Worm (Caenorhabditis elegans) whole organism, late embryonic: Measurements from ENCODE around the gene imp-3.

Experiments used
- ceh-18 ChIP-seq: sonication (generic microtip); optimal IDR thresholded peaks from 2 replicates; lab custom pipeline; 2016; ENCODE audit warnings: missing genetic modification characterization, missing compliant biosample characterization
- elt-2 ChIP-seq: sonication (generic microtip); optimal IDR thresholded peaks from 2 replicates; lab custom pipeline; 2016; ENCODE audit warnings: missing genetic modification reagents, missing genetic modification characterization, missing compliant biosample characterization
- fax-1 ChIP-seq: sonication (generic microtip); optimal IDR thresholded peaks from 2 replicates; lab custom pipeline; 2016; ENCODE audit warnings: missing genotype, missing genetic modification characterization, missing compliant biosample characterization
- gmeb-2 ChIP-seq: sonication (generic microtip); optimal IDR thresholded peaks from 2 replicates; lab custom pipeline; 2016; ENCODE audit warnings: missing genetic modification characterization, inconsistent platforms, missing compliant biosample characterization
- hlh-15 ChIP-seq: sonication (generic microtip); optimal IDR thresholded peaks from 2 replicates; lab custom pipeline; 2016; ENCODE audit warnings: missing genetic modification characterization, missing compliant biosample characterization
- mec-3 ChIP-seq: sonication (generic microtip); optimal IDR thresholded peaks from 2 replicates; lab custom pipeline; 2016; ENCODE audit warnings: borderline replicate concordance, missing genetic modification characterization, missing compliant biosample characterization
- nhr-11 ChIP-seq: fragments of 150-350 bp; optimal IDR thresholded peaks from 2 replicates; lab custom pipeline; 2014; ENCODE audit warnings: missing biosample characterization, missing genetic modification characterization
- pag-3 ChIP-seq: sonication (generic microtip); optimal IDR thresholded peaks from 2 replicates; lab custom pipeline; 2016; ENCODE audit warnings: missing compliant biosample characterization, missing genetic modification characterization, borderline replicate concordance
- unc-86 ChIP-seq: sonication (generic microtip); optimal IDR thresholded peaks from 2 replicates; lab custom pipeline; 2016; ENCODE audit warnings: missing genetic modification characterization, missing compliant biosample characterization

ce11 chrIV:7817852-7818251 lies 28.4 kb upstream of the imp-3 start, which contains the start of gene ric-3:
- TF ChIP-seq unc-86 (no peak), mec-3 (tag; lab: Kevin White, UChicago) (no peak), pag-3 (no peak), gmeb-2 (tag; lab: Kevin White, UChicago) (no peak), ceh-18 (tag; lab: Kevin White, UChicago) (peak; percentile 46), hlh-15 (no peak), elt-2 (no peak), nhr-11 (tag; lab: Kevin White, UChicago) (no peak), fax-1 (tag; lab: Kevin White, UChicago) (no peak)
